Worm (Caenorhabditis elegans): ENCODE measurements around the gene C17F4.7.

Gene C17F4.7

DNA sequence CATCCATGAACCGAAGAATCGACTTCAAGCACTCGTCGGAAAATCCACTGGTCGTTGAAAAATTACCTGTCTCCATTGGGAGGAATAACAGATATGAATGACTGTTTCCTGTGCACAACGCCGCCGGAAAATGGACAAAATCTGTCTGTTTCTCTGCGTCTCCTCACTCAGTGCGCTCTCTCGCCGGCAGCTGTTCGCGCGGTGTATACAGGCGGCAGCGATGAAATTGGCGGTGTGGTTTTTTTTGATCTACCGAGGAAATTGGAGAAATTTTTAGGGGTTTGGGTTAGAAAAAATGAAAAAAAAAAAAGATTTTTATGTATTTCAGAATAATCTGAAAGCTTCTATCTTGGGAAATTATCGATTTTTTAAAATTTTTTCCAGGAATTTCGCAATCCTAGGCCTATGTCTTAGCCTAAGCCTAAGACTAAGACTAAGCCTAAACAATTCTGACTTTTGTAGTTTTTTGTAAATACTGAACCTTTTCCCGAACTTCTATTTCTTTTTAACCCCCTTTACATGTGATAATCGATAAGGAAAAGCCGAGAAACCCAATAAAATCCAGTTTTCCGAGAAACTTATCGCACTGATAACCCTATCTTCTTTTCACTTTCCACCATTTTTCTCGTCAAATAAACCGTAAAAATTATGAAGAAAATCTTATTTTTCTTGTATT, 2.4 kb upstream of the C17F4.7 start, which contains the start of the genes fbxc-50 and C17F4.2 (continued):
- TF ChIP-seq fkh-10 (GFP tag; optimal IDR thresholded peaks at IDR 0.05) = no peak

- TF ChIP-seq set-16 (GFP tag; IDR thresholded peaks at IDR 0.05) (peak; percentile 58; the same call in 1 of the 2 replicates), unc-62 (GFP tag; optimal IDR thresholded peaks at IDR 0.05 in 1 of 2) (no peak), unc-62 (tag; optimal IDR thresholded peaks at IDR 0.05) (no peak)
Observed at ce11 chrII:3247556-3247955, 1.7 kb upstream of the C17F4.7 start.

- TF ChIP-seq nhr-77 (tag; optimal IDR thresholded peaks at IDR 0.05) (peak; percentile 77), tra-1 (GFP tag; IDR thresholded peaks at IDR 0.05) (0 out of 2 replicates have a peak, but pooled peaks have one; percentile 27), hlh-11 (tag; optimal IDR thresholded peaks at IDR 0.05) (peak; percentile 10), ceh-20 (GFP tag; IDR thresholded peaks at IDR 0.05) (no peak), D1046.2 (GFP tag; IDR thresholded peaks at IDR 0.05) (no peak), dve-1 (tag; optimal IDR thresholded peaks at IDR 0.05; ENCODE audit: insufficient read depth) (peak; percentile 75), zfp-3 (GFP tag; conservative IDR thresholded peaks at IDR 0.05) (peak; percentile 62; the same call in 1 of the 2 replicates), pha-4 (GFP tag; IDR thresholded peaks at IDR 0.05) (peak; percentile 29; the same call in 1 of the 2 replicates), pha-4 (tag; optimal IDR thresholded peaks at IDR 0.05) (no peak), ceh-32 (tag; optimal IDR thresholded peaks at IDR 0.05; ENCODE audit: poor library complexity) (no peak), saeg-2 (GFP tag; IDR thresholded peaks at IDR 0.05) (0 out of 2 replicates have a peak, but pooled peaks have one; percentile 24), nhr-28 (tag; optimal IDR thresholded peaks at IDR 0.05) (peak; percentile 48), T20F7.1 (GFP tag; optimal IDR thresholded peaks at IDR 0.05) (no peak), pqm-1 (tag; optimal IDR thresholded peaks at IDR 0.05) (peak; percentile 79), egl-43 (GFP tag; IDR thresholded peaks at IDR 0.05) (no peak), dmd-6 (GFP tag; IDR thresholded peaks at IDR 0.05) (peak; percentile 58), php-3 (GFP tag; IDR thresholded peaks at IDR 0.05) (peak; percentile 91), hlh-30 (tag; optimal IDR thresholded peaks at IDR 0.05; ENCODE audit: insufficient read depth) (no peak), daf-19 (GFP tag; conservative IDR thresholded peaks at IDR 0.05) (no peak), Y75B8A.6 (GFP tag; IDR thresholded peaks at IDR 0.05) (0 out of 2 replicates have a peak, but pooled peaks have one; percentile 52), fos-1 (tag; optimal IDR thresholded peaks at IDR 0.05) (peak; percentile 72), snpc-4 (tag; optimal IDR thresholded peaks at IDR 0.05) (no peak)
Observed at ce11 chrII:3244758-3245157, 1.1 kb downstream of the C17F4.7 start.

- TF ChIP-seq gei-8 (GFP tag; optimal IDR thresholded peaks at IDR 0.05) (no peak), zfp-3 (GFP tag; conservative IDR thresholded peaks at IDR 0.05) (no peak), hmg-1.1 (GFP tag; IDR thresholded peaks at IDR 0.05) (no peak), hlh-11 (tag; optimal IDR thresholded peaks at IDR 0.05) (no peak), pqm-1 (tag; optimal IDR thresholded peaks at IDR 0.05) (no peak), nhr-48 (tag; optimal IDR thresholded peaks at IDR 0.05) (no peak), dpl-1 (GFP tag; optimal IDR thresholded peaks at IDR 0.05) (no peak), F26F4.8 (GFP tag; conservative IDR thresholded peaks at IDR 0.05) (no peak), spr-1 (tag; optimal IDR thresholded peaks at IDR 0.05) (no peak), ama-1 (optimal IDR thresholded peaks at IDR 0.05) (no peak), nhr-237 (tag; optimal IDR thresholded peaks at IDR 0.05) (no peak), egl-43 (GFP tag; IDR thresholded peaks at IDR 0.05) (no peak), lir-3 (tag; optimal IDR thresholded peaks at IDR 0.05) (no peak), snpc-4 (tag; optimal IDR thresholded peaks at IDR 0.05) (no peak), Y48G9A.11 (GFP tag; IDR thresholded peaks at IDR 0.05) (no peak), nhr-25 (tag; optimal IDR thresholded peaks at IDR 0.05; ENCODE audit: borderline replicate concordance, insufficient read depth) (no peak), mxl-3 (GFP tag; optimal IDR thresholded peaks at IDR 0.05) (no peak), mxl-2 (GFP tag; conservative IDR thresholded peaks at IDR 0.05) (no peak), nhr-41 (GFP tag; IDR thresholded peaks at IDR 0.05) (no peak), mep-1 (tag; optimal IDR thresholded peaks at IDR 0.05) (no peak)
Observed at ce11 chrII:3244070-3244469, 1.7 kb downstream of the C17F4.7 start, which contains the start of gene C17F4.12. Gene C17F4.12, minus strand, starts transcription at chrII:3244170.

All from whole organism, L4 larva.